Fruit fly (Drosophila melanogaster): ENCODE data around the gene SPoCk.

The SPoCk gene

dm6 chr3L:22737732-22738611, 11.3 kb upstream of the SPoCk start, which contains the start of gene CG11241:
CG11241 (minus strand) TSS chr3L:22738420.
- no peak for TF ChIP-seq ttk (optimal IDR thresholded peaks at IDR 0.05)
- TF ChIP-seq h (optimal IDR thresholded peaks at IDR 0.05): no peak
- no peak for TF ChIP-seq psq (optimal IDR thresholded peaks at IDR 0.05)
- no peak for TF ChIP-seq Myc (optimal IDR thresholded peaks at IDR 0.05)
- no peak for TF ChIP-seq insv (optimal IDR thresholded peaks at IDR 0.05)
- TF ChIP-seq Sin3A (optimal IDR thresholded peaks at IDR 0.05): no peak

- TF ChIP-seq ttk (optimal IDR thresholded peaks at IDR 0.05) (no peak), h (optimal IDR thresholded peaks at IDR 0.05) (no peak), psq (optimal IDR thresholded peaks at IDR 0.05) (no peak), insv (optimal IDR thresholded peaks at IDR 0.05) (no peak), Myc (optimal IDR thresholded peaks at IDR 0.05) (no peak), Sin3A (optimal IDR thresholded peaks at IDR 0.05) (no peak)
Observed at dm6 chr3L:22741389-22742120, 7.7 kb upstream of the SPoCk start, which contains the start of gene CG7369. CG7369 (plus strand) TSS chr3L:22741793.

DNA sequence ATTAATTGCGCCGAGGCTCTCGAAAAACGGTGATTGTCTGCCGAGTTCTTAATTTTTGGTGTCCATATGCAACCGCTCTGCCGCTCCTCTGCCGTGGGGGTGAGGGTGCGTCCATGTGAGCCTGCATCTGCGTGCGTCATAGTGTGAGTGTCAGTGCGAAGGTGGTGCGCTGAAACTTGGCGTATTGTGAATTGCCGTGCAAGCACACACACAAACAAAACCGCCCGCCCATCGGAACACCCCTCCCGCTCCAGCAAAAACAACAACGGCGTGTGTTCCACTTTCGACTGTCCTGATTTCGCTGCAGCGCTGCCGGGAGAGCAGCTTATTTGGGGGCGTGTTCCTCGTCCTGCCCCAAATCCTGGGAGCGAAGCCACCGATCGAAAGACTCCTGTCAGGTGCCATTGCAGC, 7.1 kb upstream of the SPoCk start:
- TF ChIP-seq Myc (optimal IDR thresholded peaks at IDR 0.05) (no peak), Sin3A (optimal IDR thresholded peaks at IDR 0.05) (no peak), ttk (optimal IDR thresholded peaks at IDR 0.05) (no peak), psq (optimal IDR thresholded peaks at IDR 0.05) (no peak), insv (optimal IDR thresholded peaks at IDR 0.05) (no peak), h (optimal IDR thresholded peaks at IDR 0.05) (no peak)

DNA sequence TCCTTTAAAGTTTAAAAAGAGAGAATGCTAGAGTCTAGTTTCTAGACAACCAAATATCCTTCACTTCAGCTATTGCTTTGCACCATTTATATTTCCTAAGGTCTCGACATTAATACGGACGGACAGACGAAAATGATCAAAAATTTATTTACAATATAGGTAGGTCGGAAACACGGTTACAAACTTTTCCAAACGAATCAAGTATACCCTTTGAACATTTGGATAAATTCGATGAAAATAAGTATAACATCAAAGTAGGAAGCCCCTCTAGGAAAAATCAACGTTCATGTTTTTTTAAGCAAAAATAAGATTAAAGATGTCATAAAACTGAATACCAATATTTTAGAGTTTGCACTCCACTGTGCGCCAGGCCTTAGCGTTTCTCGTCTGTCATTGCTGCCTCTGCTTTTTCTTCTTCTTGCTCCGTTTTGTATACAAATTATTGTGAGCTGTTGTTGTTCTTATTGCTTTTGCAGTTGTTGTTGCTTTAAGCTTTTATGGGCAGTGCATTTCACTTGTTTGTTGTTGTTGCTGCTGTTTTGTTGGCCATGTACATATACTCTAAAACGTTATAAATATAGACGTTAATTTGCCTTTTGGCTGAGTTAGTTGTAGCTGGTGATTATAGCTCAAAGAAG, 6.2 kb upstream of the SPoCk start:
- TF ChIP-seq insv (optimal IDR thresholded peaks at IDR 0.05) (no peak), Myc (optimal IDR thresholded peaks at IDR 0.05) (no peak), Sin3A (optimal IDR thresholded peaks at IDR 0.05) (no peak), psq (optimal IDR thresholded peaks at IDR 0.05) (no peak), h (optimal IDR thresholded peaks at IDR 0.05) (no peak), ttk (optimal IDR thresholded peaks at IDR 0.05) (no peak)

DNA sequence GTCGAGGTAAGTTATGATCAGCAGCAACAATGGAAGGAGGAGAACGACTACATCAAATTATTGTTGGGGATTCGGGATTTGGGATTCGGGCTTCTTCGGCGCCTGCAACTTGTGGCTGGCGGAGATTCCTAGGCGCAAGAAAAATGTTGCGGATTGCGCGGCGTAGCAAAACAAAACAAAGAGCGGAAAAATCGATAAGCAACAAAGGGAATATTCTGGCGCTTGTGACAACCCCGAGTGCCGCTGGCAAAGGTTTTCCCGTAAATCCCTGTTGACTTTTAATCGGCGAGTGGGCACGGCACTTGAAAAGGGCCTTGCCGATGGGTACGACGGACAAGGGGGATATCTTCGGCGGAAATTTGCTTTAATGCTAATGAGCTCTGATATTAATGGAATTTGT, 743 bp downstream of the SPoCk start:
- no peak for TF ChIP-seq Sin3A (optimal IDR thresholded peaks at IDR 0.05)
- no peak for TF ChIP-seq h (optimal IDR thresholded peaks at IDR 0.05)
- TF ChIP-seq psq (optimal IDR thresholded peaks at IDR 0.05): no peak
- TF ChIP-seq insv (optimal IDR thresholded peaks at IDR 0.05): no peak
- no peak for TF ChIP-seq Myc (optimal IDR thresholded peaks at IDR 0.05)
- no peak for TF ChIP-seq ttk (optimal IDR thresholded peaks at IDR 0.05)

DNA sequence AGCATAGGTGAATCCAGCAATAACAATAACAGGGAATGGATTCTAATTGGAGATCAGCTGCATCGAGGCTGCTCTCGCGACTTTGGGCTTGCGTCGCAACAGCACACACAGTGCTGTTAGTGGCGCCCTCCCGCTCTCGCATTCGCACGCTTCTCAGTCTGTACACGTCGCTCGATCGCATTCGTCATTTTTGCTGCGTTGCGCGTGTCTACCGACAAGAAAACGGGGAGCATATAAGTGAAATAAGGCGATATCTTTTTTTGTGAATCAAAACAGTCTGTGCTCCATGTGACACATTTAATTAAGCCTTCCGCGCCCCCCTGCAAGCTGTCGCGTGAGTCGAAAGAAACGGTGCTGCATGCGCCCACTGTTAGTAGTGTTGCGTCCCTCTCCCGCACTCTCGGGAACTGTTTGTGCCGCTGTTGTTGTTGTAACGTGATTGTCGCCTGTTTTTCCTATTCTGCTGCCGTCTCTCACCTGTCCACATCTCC, 24.2 kb downstream of the SPoCk start:
- TF ChIP-seq ttk (optimal IDR thresholded peaks at IDR 0.05) (no peak), Myc (optimal IDR thresholded peaks at IDR 0.05) (no peak), Sin3A (optimal IDR thresholded peaks at IDR 0.05) (no peak), h (optimal IDR thresholded peaks at IDR 0.05) (no peak), psq (optimal IDR thresholded peaks at IDR 0.05) (no peak), insv (optimal IDR thresholded peaks at IDR 0.05) (no peak)

dm6 chr3L:22774479-22774878, 25.2 kb downstream of the SPoCk start:
- no peak for TF ChIP-seq ttk (optimal IDR thresholded peaks at IDR 0.05)
- no peak for TF ChIP-seq Myc (optimal IDR thresholded peaks at IDR 0.05)
- TF ChIP-seq Sin3A (optimal IDR thresholded peaks at IDR 0.05): no peak
- TF ChIP-seq insv (optimal IDR thresholded peaks at IDR 0.05): no peak
- no peak for TF ChIP-seq h (optimal IDR thresholded peaks at IDR 0.05)
- no peak for TF ChIP-seq psq (optimal IDR thresholded peaks at IDR 0.05)

dm6 chr3L:22787947-22788489, 38.8 kb downstream of the SPoCk start, which contains the start of gene CG14448:
CG14448 (plus strand) TSS chr3L:22788439.
- TF ChIP-seq h (optimal IDR thresholded peaks at IDR 0.05): no peak

DNA sequence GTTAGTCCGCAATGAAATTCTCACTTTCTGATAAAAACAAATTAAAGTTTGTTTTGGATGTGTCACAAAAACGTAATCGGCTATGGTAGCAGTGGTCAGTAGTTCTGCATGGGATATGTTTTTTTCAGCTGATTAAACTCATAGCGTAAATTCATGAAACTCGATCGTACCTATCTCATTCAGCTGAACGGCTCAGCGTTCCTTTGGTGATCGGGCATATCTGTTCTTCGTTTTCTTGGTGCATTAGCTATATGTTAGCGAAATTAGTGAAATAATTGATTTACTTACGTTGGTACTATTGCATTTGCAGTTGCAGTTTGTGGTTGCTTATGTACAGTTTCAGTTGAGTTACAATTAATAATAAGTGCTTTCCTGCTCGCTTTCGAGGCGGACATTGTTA, 42.4 kb downstream of the SPoCk start:
- TF ChIP-seq Myc (optimal IDR thresholded peaks at IDR 0.05) (no peak), h (optimal IDR thresholded peaks at IDR 0.05) (no peak), insv (optimal IDR thresholded peaks at IDR 0.05) (no peak), ttk (optimal IDR thresholded peaks at IDR 0.05) (no peak), Sin3A (optimal IDR thresholded peaks at IDR 0.05) (no peak), psq (optimal IDR thresholded peaks at IDR 0.05) (no peak)

dm6 chr3L:22795604-22796003, 46.4 kb downstream of the SPoCk start:
- TF ChIP-seq psq (optimal IDR thresholded peaks at IDR 0.05) (no peak), ttk (optimal IDR thresholded peaks at IDR 0.05) (no peak), insv (optimal IDR thresholded peaks at IDR 0.05) (no peak), h (optimal IDR thresholded peaks at IDR 0.05) (no peak), Myc (optimal IDR thresholded peaks at IDR 0.05) (no peak), Sin3A (optimal IDR thresholded peaks at IDR 0.05) (no peak)

dm6 chr3L:22801970-22802369, 52.7 kb downstream of the SPoCk start:
- TF ChIP-seq Myc (optimal IDR thresholded peaks at IDR 0.05) (no peak), Sin3A (optimal IDR thresholded peaks at IDR 0.05) (no peak), h (optimal IDR thresholded peaks at IDR 0.05) (no peak), insv (optimal IDR thresholded peaks at IDR 0.05) (no peak), psq (optimal IDR thresholded peaks at IDR 0.05) (no peak), ttk (optimal IDR thresholded peaks at IDR 0.05) (no peak)
